Fruit fly (Drosophila melanogaster): Measurements from ENCODE around the gene CG31251.
A peak's percentile ranks its signal among the peaks of the same experiment; 100 is the strongest.

The CG31251 gene

DNA sequence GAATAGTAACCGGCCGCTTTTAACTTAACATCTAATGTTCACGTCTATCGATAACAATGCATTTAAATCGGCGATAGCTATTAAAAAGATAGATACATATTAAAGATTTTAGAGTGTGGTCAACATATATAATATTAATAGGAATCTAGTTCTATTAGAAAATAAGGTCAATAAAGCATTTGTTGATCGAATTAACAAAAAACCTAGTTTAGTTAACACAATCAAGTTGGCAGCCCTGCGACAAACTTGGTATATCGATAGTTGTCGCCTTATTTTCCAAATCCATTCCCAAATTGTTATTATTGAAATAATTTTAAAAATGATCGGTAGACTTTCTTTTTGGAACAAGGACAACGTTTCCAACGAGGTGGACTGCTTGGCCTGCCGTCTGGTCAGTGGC lies at the start of gene CG31251, which contains the start of gene CG31360:
CG31251 (minus strand) TSS at position 62 of the 400 bp plus-strand sequence.
CG31360 (plus strand) TSS at position 244 of the 400 bp plus-strand sequence.
- TF ChIP-seq Kr (GFP tag; optimal IDR thresholded peaks at IDR 0.05) (no peak), knrl (GFP tag; IDR thresholded peaks at IDR 0.05; ENCODE audit: partially characterized antibody) (peak; percentile 82), CG31388 (GFP tag; optimal IDR thresholded peaks at IDR 0.05) (no peak), pzg (GFP tag; optimal IDR thresholded peaks at IDR 0.05) (peak; percentile 45), sqz (GFP tag; optimal IDR thresholded peaks at IDR 0.05) (no peak), CG8765 (GFP tag; IDR thresholded peaks at IDR 0.05) (no peak), C15 (GFP tag; IDR thresholded peaks at IDR 0.05) (no peak), MBD-R2 (GFP tag; IDR thresholded peaks at IDR 0.05) (peak; percentile 70; the same call in 1 of the 2 replicates), Drgx (GFP tag; IDR thresholded peaks at IDR 0.05) (no peak), exex (tag; optimal IDR thresholded peaks at IDR 0.05) (no peak), row (GFP tag; IDR thresholded peaks at IDR 0.05) (peak; percentile 59; the same call in 2 of the 3 replicates), Hmr (GFP tag; optimal IDR thresholded peaks at IDR 0.05) (no peak), cwo (GFP tag; optimal IDR thresholded peaks at IDR 0.05) (no peak), Gsc (GFP tag; IDR thresholded peaks at IDR 0.05) (no peak), run (tag; optimal IDR thresholded peaks at IDR 0.05) (no peak), CG8944 (GFP tag; optimal IDR thresholded peaks at IDR 0.05) (no peak), abd-A (tag; optimal IDR thresholded peaks at IDR 0.05) (no peak), crp (GFP tag; optimal IDR thresholded peaks at IDR 0.05) (no peak), psq (GFP tag; optimal IDR thresholded peaks at IDR 0.05) (no peak), CG5245 (GFP tag; optimal IDR thresholded peaks at IDR 0.05) (no peak), CG5953 (GFP tag; IDR thresholded peaks at IDR 0.05) (no peak), CG7372 (GFP tag; IDR thresholded peaks at IDR 0.05) (no peak), croc (GFP tag; conservative IDR thresholded peaks at IDR 0.05) (no peak), tio (GFP tag; optimal IDR thresholded peaks at IDR 0.05) (no peak), CG31224 (GFP tag; IDR thresholded peaks at IDR 0.05) (no peak), gcm (GFP tag; optimal IDR thresholded peaks at IDR 0.05) (no peak), H15 (GFP tag; IDR thresholded peaks at IDR 0.05) (no peak), ro (GFP tag; IDR thresholded peaks at IDR 0.05) (no peak), Awh (GFP tag; IDR thresholded peaks at IDR 0.05) (no peak), CG9797 (GFP tag; optimal IDR thresholded peaks at IDR 0.05) (no peak), ci (GFP tag; IDR thresholded peaks at IDR 0.05) (no peak), CG1603 (tag; optimal IDR thresholded peaks at IDR 0.05) (no peak), ash1 (GFP tag; optimal IDR thresholded peaks at IDR 0.05) (no peak), CTCF (GFP tag; optimal IDR thresholded peaks at IDR 0.05) (no peak), CG17361 (GFP tag; IDR thresholded peaks at IDR 0.05) (no peak), CG32772 (GFP tag; IDR thresholded peaks at IDR 0.05) (no peak), CG13296 (GFP tag; optimal IDR thresholded peaks at IDR 0.05) (no peak), dysf (GFP tag; IDR thresholded peaks at IDR 0.05) (no peak), CG7357 (GFP tag; IDR thresholded peaks at IDR 0.05) (no peak), CG10565 (GFP tag; optimal IDR thresholded peaks at IDR 0.05) (no peak), lov (optimal IDR thresholded peaks at IDR 0.05) (no peak), lov (GFP tag; IDR thresholded peaks at IDR 0.05) (no peak), CG8359 (GFP tag; optimal IDR thresholded peaks at IDR 0.05; ENCODE audit: borderline replicate concordance) (no peak), Bdp1 (GFP tag; optimal IDR thresholded peaks at IDR 0.05) (no peak), CG34224 (GFP tag; IDR thresholded peaks at IDR 0.05; ENCODE audit: partially characterized antibody) (peak; percentile 95), chinmo (GFP tag; IDR thresholded peaks at IDR 0.05; ENCODE audit: partially characterized antibody) (0 out of 4 replicates have a peak, but pooled peaks have one; percentile 61), CG4854 (GFP tag; optimal IDR thresholded peaks at IDR 0.05) (no peak), danr (GFP tag; IDR thresholded peaks at IDR 0.05) (no peak), slp2 (GFP tag; optimal IDR thresholded peaks at IDR 0.05) (no peak), Oaz (GFP tag; IDR thresholded peaks at IDR 0.05) (no peak), wor (GFP tag; IDR thresholded peaks at IDR 0.05) (no peak), Dad (GFP tag; optimal IDR thresholded peaks at IDR 0.05) (no peak), Med (GFP tag) (peak; percentile 31)
